Worm (Caenorhabditis elegans) whole organism, L1 larva: ENCODE results near the gene B0252.8.

Source experiments
- C04F5.9 ChIP-seq: sonication (generic microtip); optimal IDR thresholded peaks from 2 replicates; lab custom pipeline; 2016; ENCODE audit warnings: missing genetic modification characterization, missing compliant biosample characterization
- C16A3.4 ChIP-seq: fragments of 150-350 bp; optimal IDR thresholded peaks from 2 replicates; lab custom pipeline; 2014; ENCODE audit warnings: missing biosample characterization, missing genetic modification characterization
- F16B12.6 ChIP-seq: fragments of 150-350 bp; optimal IDR thresholded peaks from 2 replicates; lab custom pipeline; 2014; ENCODE audit warnings: missing biosample characterization, missing genetic modification characterization
- Y116A8C.19 ChIP-seq: sonication (generic microtip); optimal IDR thresholded peaks from 2 replicates; lab custom pipeline; 2016; ENCODE audit warnings: missing compliant biosample characterization, missing genetic modification characterization, borderline replicate concordance
- aha-1 ChIP-seq: fragments of 150-350 bp; optimal IDR thresholded peaks from 2 replicates; lab custom pipeline; 2014; ENCODE audit warnings: missing biosample characterization, missing genetic modification characterization
- aly-2 ChIP-seq: fragments of 150-350 bp; optimal IDR thresholded peaks from 2 replicates; lab custom pipeline; 2014; ENCODE audit warnings: missing biosample characterization, missing genetic modification characterization
- blmp-1 ChIP-seq: fragments of 150-350 bp; optimal IDR thresholded peaks from 2 replicates; lab custom pipeline; 2014; ENCODE audit warnings: missing biosample characterization, missing genetic modification characterization
- ceh-63 ChIP-seq: fragments of 200-800 bp; sonication (Bioruptor generic); optimal IDR thresholded peaks from 2 replicates; lab custom pipeline; 2018; ENCODE audit warnings: mild to moderate bottlenecking, missing genetic modification characterization, missing compliant biosample characterization
- ceh-88 ChIP-seq: fragments of 200-800 bp; sonication (Bioruptor generic); IDR thresholded peaks from 2 replicates; pipeline ENCODE4 v1.3.6; 2022; ENCODE audit warnings: missing genetic modification characterization, missing compliant biosample characterization
- ceh-90 ChIP-seq: sonication (generic microtip); optimal IDR thresholded peaks from 2 replicates; lab custom pipeline; 2016; ENCODE audit warnings: missing genetic modification characterization, missing compliant biosample characterization
- ces-1 ChIP-seq: fragments of 150-350 bp; optimal IDR thresholded peaks from 2 replicates; lab custom pipeline; 2014; ENCODE audit warnings: missing biosample characterization, missing genetic modification reagents, missing genetic modification characterization
- dpl-1 ChIP-seq, 3 experiments: fragments of 150-350 bp in 2 of 3; sonication (generic microtip) in 1 of 3; optimal IDR thresholded peaks; 2 replicates each; lab custom pipeline; 2014 to 2017; ENCODE audit warnings: missing biosample characterization in 3 of 3, missing genetic modification characterization in 3 of 3, missing genetic modification reagents in 3 of 3
- dsc-1 ChIP-seq: sonication (generic microtip); optimal IDR thresholded peaks from 2 replicates; lab custom pipeline; 2016; ENCODE audit warnings: mild to moderate bottlenecking, missing genetic modification characterization, missing compliant biosample characterization
- efl-1 ChIP-seq, 4 experiments: fragments of 150-350 bp; optimal IDR thresholded peaks in 3 of 4; peaks in 1 of 4; 1 replicate in 1 of 4; 2 replicates in 3 of 4; lab custom pipeline; 2014; ENCODE audit warnings: missing biosample characterization in 2 of 4, missing genetic modification characterization in 2 of 4, missing genetic modification reagents in 2 of 4
- egl-27 ChIP-seq, 2 experiments: fragments of 150-350 bp in 1 of 2; sonication (generic microtip); optimal IDR thresholded peaks; 3 replicates each; lab custom pipeline; 2017 to 2018; ENCODE audit warnings: missing biosample characterization in 2 of 2, missing genetic modification characterization in 2 of 2, missing genetic modification reagents in 2 of 2
- fkh-4 ChIP-seq: sonication (generic microtip); optimal IDR thresholded peaks from 2 replicates; lab custom pipeline; 2016; ENCODE audit warnings: missing compliant biosample characterization, missing genetic modification characterization, borderline replicate concordance
- hlh-17 ChIP-seq: fragments of 200-800 bp; sonication (Bioruptor generic); optimal IDR thresholded peaks from 2 replicates; lab custom pipeline; 2018; ENCODE audit warnings: missing genetic modification characterization, mild to moderate bottlenecking, missing compliant biosample characterization, moderate library complexity, borderline replicate concordance
- hlh-4 ChIP-seq: sonication (generic microtip); optimal IDR thresholded peaks from 2 replicates; lab custom pipeline; 2016; ENCODE audit warnings: mild to moderate bottlenecking, missing genetic modification characterization, missing compliant biosample characterization
- jun-1 ChIP-seq: fragments of 150-350 bp; optimal IDR thresholded peaks from 2 replicates; lab custom pipeline; 2014; ENCODE audit warnings: missing biosample characterization, missing genetic modification reagents, missing genetic modification characterization
- lin-13 ChIP-seq: fragments of 150-350 bp; optimal IDR thresholded peaks from 2 replicates; lab custom pipeline; 2014; ENCODE audit warnings: missing biosample characterization, missing genetic modification reagents, missing genetic modification characterization
- lin-14 ChIP-seq: fragments of 200-800 bp; sonication (Bioruptor generic); optimal IDR thresholded peaks from 2 replicates; lab custom pipeline; 2018; ENCODE audit warnings: mild to moderate bottlenecking, missing genetic modification characterization, moderate library complexity, missing compliant biosample characterization
- lir-3 ChIP-seq: sonication (generic microtip); optimal IDR thresholded peaks from 2 replicates; lab custom pipeline; 2016; ENCODE audit warnings: mild to moderate bottlenecking, missing genetic modification characterization, moderate library complexity, missing compliant biosample characterization; ENCODE audit not compliant: poor library complexity
- lsy-2 ChIP-seq, 2 experiments: fragments of 150-350 bp; optimal IDR thresholded peaks; 2 replicates each; lab custom pipeline; 2014; ENCODE audit warnings: missing biosample characterization in 2 of 2, missing genetic modification characterization in 2 of 2
- mdl-1 ChIP-seq, 2 experiments: fragments of 150-350 bp; optimal IDR thresholded peaks; 2 replicates each; lab custom pipeline; 2014 to 2017; ENCODE audit warnings: missing biosample characterization in 2 of 2, missing genetic modification characterization in 2 of 2, inconsistent platforms in 1 of 2
- mef-2 ChIP-seq: fragments of 150-350 bp; optimal IDR thresholded peaks from 2 replicates; lab custom pipeline; 2014; ENCODE audit warnings: missing biosample characterization, missing genetic modification characterization
- mep-1 ChIP-seq: fragments of 150-350 bp; optimal IDR thresholded peaks from 2 replicates; lab custom pipeline; 2014; ENCODE audit warnings: missing biosample characterization, missing genetic modification characterization
- nhr-11 ChIP-seq: fragments of 150-350 bp; optimal IDR thresholded peaks from 2 replicates; lab custom pipeline; 2014; ENCODE audit warnings: missing biosample characterization, missing genetic modification characterization
- nhr-19 ChIP-seq: fragments of 200-800 bp; sonication (Bioruptor generic); conservative IDR thresholded peaks from 2 replicates; pipeline ENCODE4 v1.3.6; 2022; ENCODE audit warnings: missing genetic modification characterization, missing compliant biosample characterization
- nhr-20 ChIP-seq: sonication (generic microtip); optimal IDR thresholded peaks from 2 replicates; lab custom pipeline; 2016; ENCODE audit warnings: mild to moderate bottlenecking, missing genetic modification characterization, missing compliant biosample characterization
- nhr-237 ChIP-seq: fragments of 150-350 bp; optimal IDR thresholded peaks from 2 replicates; lab custom pipeline; 2014; ENCODE audit warnings: missing biosample characterization, missing genetic modification characterization
- nhr-71 ChIP-seq: sonication (generic microtip); optimal IDR thresholded peaks from 2 replicates; lab custom pipeline; 2016; ENCODE audit warnings: mild to moderate bottlenecking, missing genetic modification characterization, moderate library complexity, missing compliant biosample characterization
- nhr-84 ChIP-seq: sonication (generic microtip); optimal IDR thresholded peaks from 2 replicates; lab custom pipeline; 2017; ENCODE audit warnings: missing biosample characterization, missing genetic modification characterization
- nhr-85 ChIP-seq: sonication (generic microtip); peaks from one replicate; lab custom pipeline; 2016; ENCODE audit warnings: missing genetic modification characterization, inconsistent platforms, missing compliant biosample characterization
- nhr-90 ChIP-seq: sonication (generic microtip); optimal IDR thresholded peaks from 2 replicates; lab custom pipeline; 2016; ENCODE audit warnings: mild to moderate bottlenecking, missing genetic modification characterization, missing compliant biosample characterization; ENCODE audit not compliant: poor library complexity
- pag-3 ChIP-seq: sonication (generic microtip); optimal IDR thresholded peaks from 2 replicates; lab custom pipeline; 2017; ENCODE audit warnings: missing genetic modification characterization, mild to moderate bottlenecking, missing compliant biosample characterization, antibody characterized with exemption, borderline replicate concordance; ENCODE audit not compliant: insufficient read depth
- pqm-1 ChIP-seq: sonication (generic microtip); optimal IDR thresholded peaks from 3 replicates; lab custom pipeline; 2017; ENCODE audit warnings: missing biosample characterization, missing genetic modification characterization
- rnt-1 ChIP-seq: sonication (generic microtip); optimal IDR thresholded peaks from 2 replicates; lab custom pipeline; 2016; ENCODE audit warnings: mild to moderate bottlenecking, missing genetic modification characterization, moderate library complexity, missing compliant biosample characterization
- snpc-4 ChIP-seq: fragments of 150-350 bp; optimal IDR thresholded peaks from 2 replicates; lab custom pipeline; 2014; ENCODE audit warnings: missing biosample characterization, missing genetic modification characterization
- snu-23 ChIP-seq: sonication (generic microtip); optimal IDR thresholded peaks from 2 replicates; lab custom pipeline; 2016; ENCODE audit warnings: missing genetic modification characterization, missing compliant biosample characterization
- sox-4 ChIP-seq: sonication (generic microtip); optimal IDR thresholded peaks from 2 replicates; lab custom pipeline; 2016; ENCODE audit warnings: missing genetic modification characterization, missing compliant biosample characterization
- sptf-1 ChIP-seq: fragments of 150-350 bp; optimal IDR thresholded peaks from 2 replicates; lab custom pipeline; 2014; ENCODE audit warnings: missing biosample characterization, missing genetic modification characterization
- sup-37 ChIP-seq: fragments of 200-800 bp; sonication (Bioruptor generic); optimal IDR thresholded peaks from 2 replicates; lab custom pipeline; 2018; ENCODE audit warnings: mild to moderate bottlenecking, missing genetic modification characterization, missing compliant biosample characterization
- tbx-2 ChIP-seq: sonication (generic microtip); optimal IDR thresholded peaks from 2 replicates; lab custom pipeline; 2016; ENCODE audit warnings: missing genetic modification characterization, missing compliant biosample characterization
- unc-62 ChIP-seq: fragments of 150-350 bp; optimal IDR thresholded peaks from 2 replicates; lab custom pipeline; 2014; ENCODE audit warnings: missing biosample characterization, missing genetic modification reagents, missing genetic modification characterization
- unc-86 ChIP-seq: sonication (generic microtip); optimal IDR thresholded peaks from 2 replicates; lab custom pipeline; 2016; ENCODE audit warnings: missing genetic modification characterization, missing compliant biosample characterization
- xbp-1 ChIP-seq: sonication (generic microtip); optimal IDR thresholded peaks from 2 replicates; lab custom pipeline; 2016; ENCODE audit warnings: missing genetic modification characterization, missing compliant biosample characterization
- zag-1 ChIP-seq: fragments of 150-350 bp; optimal IDR thresholded peaks from 2 replicates; lab custom pipeline; 2014; ENCODE audit warnings: missing biosample characterization, missing genetic modification characterization
- ztf-4 ChIP-seq: fragments of 150-350 bp; optimal IDR thresholded peaks from 2 replicates; lab custom pipeline; 2014; ENCODE audit warnings: missing biosample characterization, missing genetic modification characterization

B0252.8 gene

DNA sequence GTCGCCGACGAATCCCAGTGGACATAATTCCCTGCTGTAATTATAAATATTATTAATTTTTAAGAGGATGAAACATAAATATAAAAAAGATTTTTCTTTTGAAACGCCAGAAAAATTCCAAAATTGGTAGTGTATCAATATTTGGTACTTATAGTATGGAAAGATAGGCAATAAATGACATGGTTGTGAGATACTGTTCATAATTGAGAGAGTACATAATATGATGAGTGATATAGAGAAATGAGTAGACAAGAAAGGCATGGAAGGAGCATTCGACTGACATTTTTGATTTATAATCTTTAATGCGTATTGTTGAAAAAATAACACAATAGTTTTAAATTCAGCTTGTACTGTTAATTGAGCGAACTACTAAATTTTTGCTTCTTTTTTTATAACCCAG is 18.5 kb upstream of the B0252.8 start, which contains the start of gene C44B7.11:
Gene C44B7.11, minus strand, starts transcription at position 34 of the 400 bp plus-strand sequence.
- no peak for TF ChIP-seq sptf-1 (tag; lab: Kevin White, UChicago)
- no peak for TF ChIP-seq aly-2 (tag; lab: Kevin White, UChicago)
- TF ChIP-seq snpc-4 (tag; lab: Kevin White, UChicago), result no peak
- TF ChIP-seq blmp-1, result peak; percentile 19
- TF ChIP-seq mep-1, result peak; percentile 5
- TF ChIP-seq sox-4 (tag; lab: Kevin White, UChicago), result no peak
- no peak for TF ChIP-seq efl-1 (optimal IDR thresholded peaks at IDR 0.05; lab: Kevin White, UChicago)
- peak in 1 of 2 experiments; percentile 11 for TF ChIP-seq efl-1 (GFP tag; optimal IDR thresholded peaks at IDR 0.05 in 1 of 2; lab: Kevin White, UChicago)

DNA sequence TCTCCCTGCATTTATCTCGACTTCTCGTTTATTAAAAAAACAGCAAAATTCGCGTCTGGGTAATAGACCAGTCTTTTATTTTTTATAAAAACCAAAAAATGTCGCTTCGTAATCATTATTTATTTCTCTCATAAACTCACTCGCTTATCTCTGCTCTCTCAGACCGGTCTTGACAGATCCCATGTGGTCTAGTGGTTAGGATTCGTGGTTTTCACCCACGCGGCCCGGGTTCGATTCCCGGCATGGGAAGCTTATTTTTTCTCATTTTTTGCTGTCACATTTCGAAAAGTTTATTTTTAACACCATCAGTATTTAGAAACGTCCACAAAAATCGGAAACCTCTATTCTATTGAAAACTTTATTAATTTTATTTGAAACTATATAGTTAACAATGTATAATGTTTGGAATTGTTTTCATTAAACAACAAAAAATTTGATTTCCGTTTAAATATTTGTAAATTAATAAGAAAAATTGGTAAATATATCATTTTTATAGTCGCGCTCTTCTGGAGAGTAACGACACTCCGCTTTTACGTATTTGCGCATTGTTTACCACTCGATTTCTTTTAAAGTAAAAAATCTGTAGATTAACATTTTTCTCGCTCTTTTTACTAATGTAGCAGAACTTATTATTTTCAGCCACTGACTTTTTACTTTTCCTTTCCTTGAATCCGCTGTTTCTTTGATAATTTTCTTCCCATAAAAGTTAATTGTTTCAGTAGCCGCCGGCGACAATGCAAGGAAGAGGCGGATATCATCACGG is 17.8 kb upstream of the B0252.8 start, which contains the start of gene hrpl-1:
Gene hrpl-1, plus strand, starts transcription at position 713 of the 763 bp plus-strand sequence.
- no peak for TF ChIP-seq hlh-4
- TF ChIP-seq pag-3 (tag; lab: Kevin White, UChicago), result no peak
- TF ChIP-seq nhr-11 (tag; lab: Kevin White, UChicago), result no peak
- TF ChIP-seq hlh-17 (GFP tag; lab: Kevin White, UChicago), result no peak
- no peak for TF ChIP-seq nhr-237 (tag; lab: Kevin White, UChicago)
- no peak for TF ChIP-seq zag-1 (tag; lab: Kevin White, UChicago)
- peak; percentile 26 for TF ChIP-seq nhr-85 (tag; lab: Kevin White, UChicago)
- TF ChIP-seq Y116A8C.19 (tag; lab: Kevin White, UChicago), result no peak
- peak; percentile 48 for TF ChIP-seq dsc-1 (tag; lab: Kevin White, UChicago)
- no peak for TF ChIP-seq lin-13 (GFP tag; lab: Kevin White, UChicago)
- no peak for TF ChIP-seq ceh-90
- no peak for TF ChIP-seq mef-2
- TF ChIP-seq nhr-20, result peak; percentile 34
- TF ChIP-seq fkh-4 (tag; lab: Kevin White, UChicago), result no peak
- TF ChIP-seq nhr-84 (tag; lab: Kevin White, UChicago), result no peak
- TF ChIP-seq jun-1 (tag; lab: Kevin White, UChicago), result no peak
- TF ChIP-seq aha-1 (tag; lab: Kevin White, UChicago), result no peak
- TF ChIP-seq unc-86 (tag; lab: Kevin White, UChicago), result no peak
- TF ChIP-seq sup-37 (GFP tag; lab: Kevin White, UChicago), result no peak
- no peak for TF ChIP-seq F16B12.6 (tag; lab: Kevin White, UChicago)
- TF ChIP-seq mdl-1 (tag; optimal IDR thresholded peaks at IDR 0.05; lab: Kevin White, UChicago), result peak in 1 of 2 experiments; percentile 26
- TF ChIP-seq sox-4 (tag; lab: Kevin White, UChicago), result peak; percentile 35
- TF ChIP-seq mep-1, result no peak
- TF ChIP-seq nhr-19 (GFP tag; lab: Robert Waterston, UW), result peak; percentile 30; the same call in 1 of the 2 replicates
- TF ChIP-seq lsy-2 (tag; optimal IDR thresholded peaks at IDR 0.05; lab: Kevin White, UChicago), result peak in 1 of 2 experiments; percentile 47
- peak in 2 of 3 experiments; percentile 30 to 54 for TF ChIP-seq dpl-1 (GFP tag; optimal IDR thresholded peaks at IDR 0.05; lab: Kevin White, UChicago)
- TF ChIP-seq unc-62, result no peak
- TF ChIP-seq pqm-1 (tag; lab: Kevin White, UChicago), result no peak
- TF ChIP-seq ceh-63 (GFP tag; lab: Kevin White, UChicago), result no peak
- TF ChIP-seq nhr-90 (tag; lab: Kevin White, UChicago), result peak; percentile 54
- TF ChIP-seq snpc-4 (tag; lab: Kevin White, UChicago), result no peak
- TF ChIP-seq ztf-4, result no peak
- TF ChIP-seq ces-1 (GFP tag; lab: Kevin White, UChicago), result no peak
- TF ChIP-seq tbx-2 (tag; lab: Kevin White, UChicago), result no peak
- TF ChIP-seq lir-3 (tag; lab: Kevin White, UChicago), result no peak
- TF ChIP-seq lin-14 (GFP tag; lab: Kevin White, UChicago), result no peak
- no peak for TF ChIP-seq C04F5.9 (tag; lab: Kevin White, UChicago)
- TF ChIP-seq blmp-1, result peak; percentile 42
- TF ChIP-seq xbp-1 (tag; lab: Kevin White, UChicago), result peak; percentile 28
- TF ChIP-seq egl-27 (tag; optimal IDR thresholded peaks at IDR 0.05; lab: Kevin White, UChicago), result no peak
- peak; percentile 58 for TF ChIP-seq nhr-71 (tag; lab: Kevin White, UChicago)
- peak; percentile 52 for TF ChIP-seq snu-23 (GFP tag; lab: Kevin White, UChicago)
- no peak for TF ChIP-seq C16A3.4
- peak; percentile 47 for TF ChIP-seq rnt-1 (tag; lab: Kevin White, UChicago)
- no peak for TF ChIP-seq ceh-88 (GFP tag; lab: Robert Waterston, UW)
